Fruit fly (Drosophila melanogaster) whole organism, wandering third instar larva: ENCODE data around the gene Cp16.

Experiments used
- Abd-B ChIP-seq: fragments of >200 bp; optimal IDR thresholded peaks from 2 replicates; lab custom pipeline; 2017; ENCODE audit warnings: missing biosample characterization, missing genetic modification characterization
- CG32264 ChIP-seq: fragments of 200-800 bp; sonication (Bioruptor generic); optimal IDR thresholded peaks from 2 replicates; lab custom pipeline; 2016; ENCODE audit warnings: missing biosample characterization, missing genetic modification characterization
- Dfd ChIP-seq: fragments of >200 bp; optimal IDR thresholded peaks from 2 replicates; lab custom pipeline; 2017; ENCODE audit warnings: missing biosample characterization, missing genetic modification characterization
- Hr78 ChIP-seq: fragments of >200 bp; optimal IDR thresholded peaks from 2 replicates; lab custom pipeline; 2017; ENCODE audit warnings: missing biosample characterization, missing genetic modification characterization
- Mio ChIP-seq: sonication (Bioruptor generic); optimal IDR thresholded peaks from 2 replicates; lab custom pipeline; 2016; ENCODE audit warnings: missing biosample characterization, missing genetic modification characterization
- Myc ChIP-seq: fragments of >200 bp; optimal IDR thresholded peaks from 2 replicates; lab custom pipeline; 2017
- OdsH ChIP-seq: fragments of 200-800 bp; sonication (Bioruptor generic); optimal IDR thresholded peaks from 2 replicates; lab custom pipeline; 2016; ENCODE audit warnings: missing biosample characterization, mild to moderate bottlenecking, missing genetic modification characterization
- brk ChIP-seq: fragments of 200-800 bp; sonication (Bioruptor generic); optimal IDR thresholded peaks from 2 replicates; lab custom pipeline; 2016; ENCODE audit warnings: missing biosample characterization, mild to moderate bottlenecking, missing genetic modification characterization
- dl ChIP-seq, 2 experiments: fragments of 175-275, 200-275 bp in 1 of 2; fragments of 200-275 bp in 1 of 2; sonication (Bioruptor generic); optimal IDR thresholded peaks; lab custom pipeline; 2018; ENCODE audit warnings: mild to moderate bottlenecking in 2 of 2, missing biosample characterization in 2 of 2, missing genetic modification characterization in 2 of 2, moderate library complexity in 2 of 2; ENCODE audit not compliant: partially characterized antibody in 2 of 2, insufficient read depth in 1 of 2
- dmrt93B ChIP-seq: fragments of 200-800 bp; sonication (Bioruptor generic); optimal IDR thresholded peaks from 2 replicates; lab custom pipeline; 2018; ENCODE audit warnings: missing biosample characterization, mild to moderate bottlenecking, missing genetic modification characterization
- rgr ChIP-seq: fragments of 200-800 bp; sonication (Bioruptor generic); optimal IDR thresholded peaks from 3 replicates; lab custom pipeline; 2016; ENCODE audit warnings: missing biosample characterization, mild to moderate bottlenecking, missing genetic modification characterization
- sv ChIP-seq: fragments of 200-800 bp; sonication (Bioruptor generic); optimal IDR thresholded peaks from 3 replicates; lab custom pipeline; 2016; ENCODE audit warnings: missing biosample characterization, missing genetic modification characterization
- usp ChIP-seq: fragments of >200 bp; optimal IDR thresholded peaks from 2 replicates; lab custom pipeline; 2017; ENCODE audit warnings: missing biosample characterization, missing genetic modification characterization
- woc ChIP-seq: sonication (Bioruptor generic); optimal IDR thresholded peaks from 2 replicates; lab custom pipeline; 2016; ENCODE audit warnings: missing biosample characterization, mild to moderate bottlenecking, missing genetic modification characterization

- no peak for TF ChIP-seq Abd-B (GFP tag; lab: Kevin White, UChicago)
- TF ChIP-seq Hr78 (GFP tag; lab: Kevin White, UChicago): no peak
- no peak for TF ChIP-seq woc (GFP tag; lab: Kevin White, UChicago)
- TF ChIP-seq rgr (GFP tag; lab: Kevin White, UChicago): no peak
- no peak for TF ChIP-seq dl (GFP tag; optimal IDR thresholded peaks at IDR 0.05; lab: Kevin White, UChicago; ENCODE audit: insufficient read depth in 1 of 2, partially characterized antibody in 2 of 2)
- no peak for TF ChIP-seq CG32264 (GFP tag; lab: Kevin White, UChicago)
- no peak for TF ChIP-seq Mio
- no peak for TF ChIP-seq Dfd (GFP tag; lab: Kevin White, UChicago)
- TF ChIP-seq dmrt93B (GFP tag; lab: Kevin White, UChicago): no peak
- no peak for TF ChIP-seq usp (GFP tag; lab: Kevin White, UChicago)
- TF ChIP-seq Myc (lab: Kevin White, UChicago): no peak
- no peak for TF ChIP-seq brk (GFP tag; lab: Kevin White, UChicago)
- no peak for TF ChIP-seq OdsH
- TF ChIP-seq sv (GFP tag; lab: Kevin White, UChicago): no peak
Measured at dm6 chr3L:8765493-8765892, 33.7 kb downstream of the Cp16 start.
